Worm (Caenorhabditis elegans): Measurements from ENCODE around the gene hlh-32.

Gene hlh-32

DNA sequence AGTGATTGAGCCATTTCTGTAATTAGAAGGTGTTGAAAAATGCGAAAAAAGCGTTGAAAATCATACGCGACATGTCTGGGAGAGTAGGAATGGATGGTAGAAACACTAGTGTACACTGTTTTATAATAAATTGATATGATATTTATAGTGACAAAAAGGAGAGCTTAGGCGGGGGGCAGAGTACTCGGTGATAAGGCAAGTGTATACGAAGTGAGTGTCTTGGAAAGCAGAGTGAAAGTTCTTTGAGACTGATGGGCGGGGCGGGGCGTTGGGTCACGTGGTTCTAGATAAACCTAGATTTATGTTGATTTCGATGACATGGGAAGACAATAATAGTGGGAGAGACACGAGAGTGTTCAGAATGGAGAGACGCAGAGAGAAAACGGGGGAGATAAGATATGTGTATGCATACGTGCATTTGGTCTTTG is 38.4 kb downstream of the hlh-32 start, which contains the start of gene gln-3 (continued):
- peak; percentile 44 for TF ChIP-seq tbp1 (GFP tag; optimal IDR thresholded peaks at IDR 0.05)
- TF ChIP-seq pbrm-1 (GFP tag; IDR thresholded peaks at IDR 0.05): peak; percentile 38; the same call in 1 of the 2 replicates
- no peak for TF ChIP-seq F52B5.7 (tag; optimal IDR thresholded peaks at IDR 0.05)
- TF ChIP-seq zim-3 (tag; optimal IDR thresholded peaks at IDR 0.05): no peak
- peak; percentile 23; the same call in 1 of the 2 replicates for TF ChIP-seq lir-1 (GFP tag; conservative IDR thresholded peaks at IDR 0.05)
- TF ChIP-seq bed-1 (GFP tag; IDR thresholded peaks at IDR 0.05): no peak
- 0 out of 2 replicates have a peak, but pooled peaks have one; percentile 37 for TF ChIP-seq cebp-1 (GFP tag; IDR thresholded peaks at IDR 0.05)
- peak; percentile 43 for TF ChIP-seq cebp-1 (tag; optimal IDR thresholded peaks at IDR 0.05)
- TF ChIP-seq mes-4 (tag; optimal IDR thresholded peaks at IDR 0.05): no peak
- 0 out of 2 replicates have a peak, but pooled peaks have one; percentile 9 for TF ChIP-seq Y53G8AR.9 (GFP tag; conservative IDR thresholded peaks at IDR 0.05)
- TF ChIP-seq lin-54 (GFP tag; optimal IDR thresholded peaks at IDR 0.05): peak; percentile 10
- TF ChIP-seq F33H1.4 (GFP tag; IDR thresholded peaks at IDR 0.05): no peak
- no peak for TF ChIP-seq madf-8 (GFP tag; conservative IDR thresholded peaks at IDR 0.05)
- no peak for TF ChIP-seq ceh-100 (GFP tag; IDR thresholded peaks at IDR 0.05)
- no peak for TF ChIP-seq hlh-12 (tag; optimal IDR thresholded peaks at IDR 0.05)
- no peak for TF ChIP-seq F37B4.10 (GFP tag; IDR thresholded peaks at IDR 0.05)
- no peak for TF ChIP-seq Y53F4B.3 (GFP tag; IDR thresholded peaks at IDR 0.05)
- TF ChIP-seq hmg-20 (GFP tag; IDR thresholded peaks at IDR 0.05): no peak
- TF ChIP-seq ztf-26 (tag; optimal IDR thresholded peaks at IDR 0.05): peak; percentile 48
- peak; percentile 39; the same call in 1 of the 2 replicates for TF ChIP-seq nfyb-1 (GFP tag; IDR thresholded peaks at IDR 0.05)
- no peak for TF ChIP-seq let-526 (GFP tag; IDR thresholded peaks at IDR 0.05)
- 0 out of 2 replicates have a peak, but pooled peaks have one; percentile 6 for TF ChIP-seq Y95B8A.8 (GFP tag; IDR thresholded peaks at IDR 0.05)
- TF ChIP-seq ztf-3 (GFP tag; optimal IDR thresholded peaks at IDR 0.05): peak; percentile 32
- TF ChIP-seq B0035.1 (tag; optimal IDR thresholded peaks at IDR 0.05): no peak
- TF ChIP-seq ceh-91 (GFP tag; IDR thresholded peaks at IDR 0.05): no peak
- no peak for TF ChIP-seq efl-1 (GFP tag; optimal IDR thresholded peaks at IDR 0.05)
- no peak for TF ChIP-seq akir-1 (GFP tag; optimal IDR thresholded peaks at IDR 0.05)
- no peak for TF ChIP-seq B0261.1 (tag; optimal IDR thresholded peaks at IDR 0.05)
- no peak for TF ChIP-seq madf-10 (tag; optimal IDR thresholded peaks at IDR 0.05)
- TF ChIP-seq ztf-6 (GFP tag; IDR thresholded peaks at IDR 0.05): no peak
- TF ChIP-seq let-607 (tag; optimal IDR thresholded peaks at IDR 0.05): no peak
- no peak for TF ChIP-seq nhr-27 (tag; optimal IDR thresholded peaks at IDR 0.05)
- peak; percentile 6 for TF ChIP-seq ama-1 (optimal IDR thresholded peaks at IDR 0.05)
- TF ChIP-seq ama-1 (GFP tag; optimal IDR thresholded peaks at IDR 0.05): no peak
- no peak for TF ChIP-seq F39B2.1 (GFP tag; IDR thresholded peaks at IDR 0.05)
- TF ChIP-seq F10E7.11 (tag; optimal IDR thresholded peaks at IDR 0.05): no peak
- no peak for TF ChIP-seq D2030.7 (GFP tag; IDR thresholded peaks at IDR 0.05)
- no peak for TF ChIP-seq snpc-4 (GFP tag; optimal IDR thresholded peaks at IDR 0.05)
- TF ChIP-seq snpc-4 (tag; optimal IDR thresholded peaks at IDR 0.05): peak in 2 of 4 experiments; percentile 19 to 31
- TF ChIP-seq B0336.3 (GFP tag; IDR thresholded peaks at IDR 0.05): no peak
- no peak for TF ChIP-seq ztf-22 (GFP tag; optimal IDR thresholded peaks at IDR 0.05)
- TF ChIP-seq egrh-3 (GFP tag; IDR thresholded peaks at IDR 0.05): peak; percentile 14; the same call in 1 of the 2 replicates
- no peak for TF ChIP-seq repo-1 (tag; optimal IDR thresholded peaks at IDR 0.05)
- peak; percentile 13 for TF ChIP-seq nhr-90 (tag; optimal IDR thresholded peaks at IDR 0.05)
- TF ChIP-seq sdz-38 (tag; optimal IDR thresholded peaks at IDR 0.05): no peak
- no peak for TF ChIP-seq egl-44 (GFP tag; IDR thresholded peaks at IDR 0.05)
- TF ChIP-seq chd-7 (tag; optimal IDR thresholded peaks at IDR 0.05): no peak
- no peak for TF ChIP-seq rcor-1 (GFP tag; IDR thresholded peaks at IDR 0.05)
- TF ChIP-seq atf-7 (tag; optimal IDR thresholded peaks at IDR 0.05): peak; percentile 29
- no peak for TF ChIP-seq attf-5 (GFP tag; optimal IDR thresholded peaks at IDR 0.05)
- peak; percentile 53 for TF ChIP-seq nhr-80 (tag; optimal IDR thresholded peaks at IDR 0.05)

All from whole organism, young adult.